Worm (Caenorhabditis elegans) whole organism, L1 larva: ENCODE results near the gene sip-1.
A peak's percentile ranks its signal among the peaks of the same experiment; 100 is the strongest.

Experiments used
- C16A3.4 ChIP-seq: fragments of 150-350 bp; optimal IDR thresholded peaks from 2 replicates; lab custom pipeline; 2014; ENCODE audit warnings: missing biosample characterization, missing genetic modification characterization
- C34B4.2 ChIP-seq: sonication (generic microtip); optimal IDR thresholded peaks from 2 replicates; lab custom pipeline; 2017; ENCODE audit warnings: mild to moderate bottlenecking, missing genetic modification characterization, missing compliant biosample characterization
- aly-2 ChIP-seq: fragments of 150-350 bp; optimal IDR thresholded peaks from 2 replicates; lab custom pipeline; 2014; ENCODE audit warnings: missing biosample characterization, missing genetic modification characterization
- blmp-1 ChIP-seq: fragments of 150-350 bp; optimal IDR thresholded peaks from 2 replicates; lab custom pipeline; 2014; ENCODE audit warnings: missing biosample characterization, missing genetic modification characterization
- ceh-8 ChIP-seq: fragments of 200-800 bp; sonication (Bioruptor generic); optimal IDR thresholded peaks from 2 replicates; lab custom pipeline; 2018; ENCODE audit warnings: mild to moderate bottlenecking, missing genetic modification characterization, moderate library complexity, missing compliant biosample characterization
- dpl-1 ChIP-seq, 3 experiments: fragments of 150-350 bp in 2 of 3; sonication (generic microtip) in 1 of 3; optimal IDR thresholded peaks; 2 replicates each; lab custom pipeline; 2014 to 2017; ENCODE audit warnings: missing biosample characterization in 3 of 3, missing genetic modification characterization in 3 of 3, missing genetic modification reagents in 3 of 3
- efl-1 ChIP-seq, 4 experiments: fragments of 150-350 bp; optimal IDR thresholded peaks in 3 of 4; peaks in 1 of 4; 1 replicate in 1 of 4; 2 replicates in 3 of 4; lab custom pipeline; 2014; ENCODE audit warnings: missing biosample characterization in 2 of 4, missing genetic modification characterization in 2 of 4, missing genetic modification reagents in 2 of 4
- elt-2 ChIP-seq: sonication (generic microtip); optimal IDR thresholded peaks from 2 replicates; lab custom pipeline; 2016; ENCODE audit warnings: missing genetic modification characterization, mild to moderate bottlenecking, inconsistent platforms, missing compliant biosample characterization, missing genetic modification reagents
- elt-3 ChIP-seq, 6 experiments: fragments of 150-350 bp in 1 of 6; sonication (generic microtip); optimal IDR thresholded peaks; 2 replicates each; lab custom pipeline; 2017 to 2018; ENCODE audit warnings: missing biosample characterization in 6 of 6, missing genetic modification characterization in 6 of 6, inconsistent platforms in 1 of 6
- ets-5 ChIP-seq: fragments of 200-800 bp; sonication (Bioruptor generic); IDR thresholded peaks from 2 replicates; pipeline ENCODE4 v1.3.6; 2022; ENCODE audit warnings: missing genetic modification characterization, missing compliant biosample characterization
- fkh-10 ChIP-seq: sonication (generic microtip); optimal IDR thresholded peaks from 2 replicates; lab custom pipeline; 2017; ENCODE audit warnings: missing biosample characterization, missing genetic modification reagents, missing genetic modification characterization
- fos-1 ChIP-seq: fragments of 150-350 bp; optimal IDR thresholded peaks from 2 replicates; lab custom pipeline; 2014; ENCODE audit warnings: missing biosample characterization, missing genetic modification characterization
- hlh-17 ChIP-seq: fragments of 200-800 bp; sonication (Bioruptor generic); optimal IDR thresholded peaks from 2 replicates; lab custom pipeline; 2018; ENCODE audit warnings: missing genetic modification characterization, mild to moderate bottlenecking, missing compliant biosample characterization, moderate library complexity, borderline replicate concordance
- hlh-4 ChIP-seq: sonication (generic microtip); optimal IDR thresholded peaks from 2 replicates; lab custom pipeline; 2016; ENCODE audit warnings: mild to moderate bottlenecking, missing genetic modification characterization, missing compliant biosample characterization
- jun-1 ChIP-seq: fragments of 150-350 bp; optimal IDR thresholded peaks from 2 replicates; lab custom pipeline; 2014; ENCODE audit warnings: missing biosample characterization, missing genetic modification reagents, missing genetic modification characterization
- lin-13 ChIP-seq: fragments of 150-350 bp; optimal IDR thresholded peaks from 2 replicates; lab custom pipeline; 2014; ENCODE audit warnings: missing biosample characterization, missing genetic modification reagents, missing genetic modification characterization
- lin-14 ChIP-seq: fragments of 200-800 bp; sonication (Bioruptor generic); optimal IDR thresholded peaks from 2 replicates; lab custom pipeline; 2018; ENCODE audit warnings: mild to moderate bottlenecking, missing genetic modification characterization, moderate library complexity, missing compliant biosample characterization
- lin-15B ChIP-seq: fragments of 150-350 bp; sonication (generic microtip); optimal IDR thresholded peaks from 3 replicates; lab custom pipeline; 2014; ENCODE audit warnings: missing biosample characterization, missing genetic modification characterization
- lin-35 ChIP-seq, 2 experiments: fragments of 150-350 bp; optimal IDR thresholded peaks; 2 replicates each; lab custom pipeline; 2014; ENCODE audit warnings: missing biosample characterization in 2 of 2, missing genetic modification characterization in 2 of 2, missing genetic modification reagents in 2 of 2
- lir-3 ChIP-seq: sonication (generic microtip); optimal IDR thresholded peaks from 2 replicates; lab custom pipeline; 2016; ENCODE audit warnings: mild to moderate bottlenecking, missing genetic modification characterization, moderate library complexity, missing compliant biosample characterization; ENCODE audit not compliant: poor library complexity
- lsy-2 ChIP-seq, 2 experiments: fragments of 150-350 bp; optimal IDR thresholded peaks; 2 replicates each; lab custom pipeline; 2014; ENCODE audit warnings: missing biosample characterization in 2 of 2, missing genetic modification characterization in 2 of 2
- mdl-1 ChIP-seq, 2 experiments: fragments of 150-350 bp; optimal IDR thresholded peaks; 2 replicates each; lab custom pipeline; 2014 to 2017; ENCODE audit warnings: missing biosample characterization in 2 of 2, missing genetic modification characterization in 2 of 2, inconsistent platforms in 1 of 2
- mep-1 ChIP-seq: fragments of 150-350 bp; optimal IDR thresholded peaks from 2 replicates; lab custom pipeline; 2014; ENCODE audit warnings: missing biosample characterization, missing genetic modification characterization
- nhr-19 ChIP-seq: fragments of 200-800 bp; sonication (Bioruptor generic); conservative IDR thresholded peaks from 2 replicates; pipeline ENCODE4 v1.3.6; 2022; ENCODE audit warnings: missing genetic modification characterization, missing compliant biosample characterization
- nhr-20 ChIP-seq: sonication (generic microtip); optimal IDR thresholded peaks from 2 replicates; lab custom pipeline; 2016; ENCODE audit warnings: mild to moderate bottlenecking, missing genetic modification characterization, missing compliant biosample characterization
- nhr-47 ChIP-seq: sonication (generic microtip); optimal IDR thresholded peaks from 2 replicates; lab custom pipeline; 2016; ENCODE audit warnings: mild to moderate bottlenecking, missing genetic modification characterization, moderate library complexity, missing compliant biosample characterization
- nhr-71 ChIP-seq: sonication (generic microtip); optimal IDR thresholded peaks from 2 replicates; lab custom pipeline; 2016; ENCODE audit warnings: mild to moderate bottlenecking, missing genetic modification characterization, moderate library complexity, missing compliant biosample characterization
- nhr-76 ChIP-seq: sonication (generic microtip); optimal IDR thresholded peaks from 2 replicates; lab custom pipeline; 2017; ENCODE audit warnings: missing biosample characterization, missing genetic modification characterization
- nhr-84 ChIP-seq: sonication (generic microtip); optimal IDR thresholded peaks from 2 replicates; lab custom pipeline; 2017; ENCODE audit warnings: missing biosample characterization, missing genetic modification characterization
- nhr-85 ChIP-seq: sonication (generic microtip); peaks from one replicate; lab custom pipeline; 2016; ENCODE audit warnings: missing genetic modification characterization, inconsistent platforms, missing compliant biosample characterization
- nhr-90 ChIP-seq: sonication (generic microtip); optimal IDR thresholded peaks from 2 replicates; lab custom pipeline; 2016; ENCODE audit warnings: mild to moderate bottlenecking, missing genetic modification characterization, missing compliant biosample characterization; ENCODE audit not compliant: poor library complexity
- pax-3 ChIP-seq: fragments of 200-800 bp; sonication (Bioruptor generic); optimal IDR thresholded peaks from 2 replicates; lab custom pipeline; 2018; ENCODE audit warnings: mild to moderate bottlenecking, missing genetic modification characterization, moderate library complexity, missing compliant biosample characterization
- rnt-1 ChIP-seq: sonication (generic microtip); optimal IDR thresholded peaks from 2 replicates; lab custom pipeline; 2016; ENCODE audit warnings: mild to moderate bottlenecking, missing genetic modification characterization, moderate library complexity, missing compliant biosample characterization
- skn-1 ChIP-seq: fragments of 150-350 bp; optimal IDR thresholded peaks from 2 replicates; lab custom pipeline; 2014; ENCODE audit warnings: missing biosample characterization, missing genetic modification characterization
- snpc-4 ChIP-seq: fragments of 150-350 bp; optimal IDR thresholded peaks from 2 replicates; lab custom pipeline; 2014; ENCODE audit warnings: missing biosample characterization, missing genetic modification characterization
- snu-23 ChIP-seq: sonication (generic microtip); optimal IDR thresholded peaks from 2 replicates; lab custom pipeline; 2016; ENCODE audit warnings: missing genetic modification characterization, missing compliant biosample characterization
- sup-37 ChIP-seq: fragments of 200-800 bp; sonication (Bioruptor generic); optimal IDR thresholded peaks from 2 replicates; lab custom pipeline; 2018; ENCODE audit warnings: mild to moderate bottlenecking, missing genetic modification characterization, missing compliant biosample characterization
- tbx-2 ChIP-seq: sonication (generic microtip); optimal IDR thresholded peaks from 2 replicates; lab custom pipeline; 2016; ENCODE audit warnings: missing genetic modification characterization, missing compliant biosample characterization
- tlp-1 ChIP-seq: fragments of 150-350 bp; optimal IDR thresholded peaks from 2 replicates; lab custom pipeline; 2014; ENCODE audit warnings: missing biosample characterization, missing genetic modification characterization
- unc-130 ChIP-seq: fragments of 150-350 bp; optimal IDR thresholded peaks from 2 replicates; lab custom pipeline; 2017; ENCODE audit warnings: missing biosample characterization, missing genetic modification characterization, inconsistent platforms
- unc-62 ChIP-seq: fragments of 150-350 bp; optimal IDR thresholded peaks from 2 replicates; lab custom pipeline; 2014; ENCODE audit warnings: missing biosample characterization, missing genetic modification reagents, missing genetic modification characterization
- vab-15 ChIP-seq: sonication (generic microtip); optimal IDR thresholded peaks from 2 replicates; lab custom pipeline; 2017; ENCODE audit warnings: missing genotype, mild to moderate bottlenecking, missing genetic modification characterization, missing compliant biosample characterization
- xbp-1 ChIP-seq: sonication (generic microtip); optimal IDR thresholded peaks from 2 replicates; lab custom pipeline; 2016; ENCODE audit warnings: missing genetic modification characterization, missing compliant biosample characterization
- zag-1 ChIP-seq: fragments of 150-350 bp; optimal IDR thresholded peaks from 2 replicates; lab custom pipeline; 2014; ENCODE audit warnings: missing biosample characterization, missing genetic modification characterization
- ztf-11 ChIP-seq, 2 experiments: sonication (generic microtip); optimal IDR thresholded peaks; 2 replicates each; lab custom pipeline; 2016 to 2017; ENCODE audit warnings: missing genetic modification characterization in 2 of 2, missing biosample characterization in 1 of 2, missing compliant biosample characterization in 1 of 2

The sip-1 gene

ce11 chrIII:10463653-10464052 lies 42.9 kb downstream of the sip-1 start:
- TF ChIP-seq lsy-2 (tag; optimal IDR thresholded peaks at IDR 0.05; lab: Kevin White, UChicago), result peak in 1 of 2 experiments; percentile 43
- no peak for TF ChIP-seq unc-62 (GFP tag; lab: Kevin White, UChicago)
- peak; percentile 32 for TF ChIP-seq rnt-1 (tag; lab: Kevin White, UChicago)
- TF ChIP-seq nhr-90, result peak; percentile 27
- peak in 1 of 2 experiments; percentile 31 for TF ChIP-seq mdl-1 (tag; optimal IDR thresholded peaks at IDR 0.05; lab: Kevin White, UChicago)
- TF ChIP-seq C16A3.4 (tag; lab: Kevin White, UChicago), result peak; percentile 9
- no peak for TF ChIP-seq ets-5
- TF ChIP-seq dpl-1 (GFP tag; optimal IDR thresholded peaks at IDR 0.05; lab: Kevin White, UChicago), result peak in 1 of 3 experiments; percentile 23
- peak; percentile 3 to 12 for TF ChIP-seq efl-1 (optimal IDR thresholded peaks at IDR 0.05; lab: Kevin White, UChicago)
- peak in 1 of 2 experiments; percentile 89 for TF ChIP-seq efl-1 (GFP tag; optimal IDR thresholded peaks at IDR 0.05 in 1 of 2; lab: Kevin White, UChicago)
- peak in 2 of 6 experiments; percentile 0 to 72 for TF ChIP-seq elt-3 (tag; optimal IDR thresholded peaks at IDR 0.05; lab: Kevin White, UChicago)
- no peak for TF ChIP-seq fkh-10 (GFP tag; lab: Kevin White, UChicago)
- TF ChIP-seq ceh-8, result no peak
- no peak for TF ChIP-seq nhr-19 (GFP tag; lab: Robert Waterston, UW)
- peak; percentile 69 for TF ChIP-seq lin-14 (GFP tag; lab: Kevin White, UChicago)
- TF ChIP-seq lin-35 (GFP tag; optimal IDR thresholded peaks at IDR 0.05; lab: Kevin White, UChicago), result peak in 1 of 2 experiments; percentile 70
- no peak for TF ChIP-seq nhr-47
- peak; percentile 69 for TF ChIP-seq skn-1
- no peak for TF ChIP-seq lin-13 (GFP tag; lab: Kevin White, UChicago)
- TF ChIP-seq snu-23 (GFP tag; lab: Kevin White, UChicago), result peak; percentile 60
- peak; percentile 17 for TF ChIP-seq nhr-20 (tag; lab: Kevin White, UChicago)
- TF ChIP-seq blmp-1 (tag; lab: Kevin White, UChicago), result peak; percentile 91
- TF ChIP-seq mep-1 (tag; lab: Kevin White, UChicago), result peak; percentile 55
- peak; percentile 28 for TF ChIP-seq nhr-71 (tag; lab: Kevin White, UChicago)

ce11 chrIII:10462935-10463548 lies 43.6 kb downstream of the sip-1 start:
- no peak for TF ChIP-seq efl-1 (optimal IDR thresholded peaks at IDR 0.05; lab: Kevin White, UChicago)
- peak in 1 of 2 experiments; percentile 68 for TF ChIP-seq efl-1 (GFP tag; optimal IDR thresholded peaks at IDR 0.05 in 1 of 2; lab: Kevin White, UChicago)
- TF ChIP-seq elt-2 (tag; lab: Kevin White, UChicago), result no peak
- peak; percentile 71 for TF ChIP-seq blmp-1 (tag; lab: Kevin White, UChicago)

DNA sequence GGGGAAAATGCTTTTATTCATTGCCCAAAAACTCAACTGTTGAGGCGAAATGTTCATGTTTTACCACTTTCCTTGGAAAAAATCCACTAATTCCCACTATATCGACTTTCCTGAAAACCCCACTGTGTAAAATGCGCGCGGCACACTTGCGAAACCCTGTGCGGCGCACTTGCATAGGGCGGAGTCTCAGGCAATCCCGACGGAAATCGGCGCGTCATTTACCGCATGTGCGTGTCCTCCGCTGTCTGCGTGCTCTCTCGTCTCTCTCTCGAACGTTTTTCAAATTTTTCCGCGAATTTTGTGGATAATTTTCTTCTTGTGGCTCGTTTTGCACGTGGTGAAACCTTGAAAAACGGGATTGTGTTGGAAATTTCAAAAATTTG lies 45.4 kb downstream of the sip-1 start, which contains the start of gene atx-2:
Gene atx-2 (plus strand): TSS at position 226 of the 383 bp plus-strand sequence.
- no peak for TF ChIP-seq zag-1
- TF ChIP-seq lin-13 (GFP tag; lab: Kevin White, UChicago), result peak; percentile 75
- peak; percentile 77 for TF ChIP-seq nhr-85
- peak; percentile 71 for TF ChIP-seq xbp-1 (tag; lab: Kevin White, UChicago)
- TF ChIP-seq mdl-1 (tag; optimal IDR thresholded peaks at IDR 0.05; lab: Kevin White, UChicago), result peak in 1 of 2 experiments; percentile 41
- TF ChIP-seq sup-37 (GFP tag; lab: Kevin White, UChicago), result no peak
- TF ChIP-seq tbx-2 (tag; lab: Kevin White, UChicago), result peak; percentile 63
- TF ChIP-seq nhr-90, result peak; percentile 70
- no peak for TF ChIP-seq fos-1 (tag; lab: Kevin White, UChicago)
- peak; percentile 62 for TF ChIP-seq mep-1 (tag; lab: Kevin White, UChicago)
- TF ChIP-seq jun-1 (tag; lab: Kevin White, UChicago), result peak; percentile 70
- no peak for TF ChIP-seq hlh-17 (GFP tag; lab: Kevin White, UChicago)
- no peak for TF ChIP-seq vab-15 (tag; lab: Kevin White, UChicago)
- peak; percentile 44 for TF ChIP-seq nhr-76 (tag; lab: Kevin White, UChicago)
- TF ChIP-seq C16A3.4 (tag; lab: Kevin White, UChicago), result peak; percentile 67
- peak; percentile 76 for TF ChIP-seq fkh-10 (GFP tag; lab: Kevin White, UChicago)
- no peak for TF ChIP-seq tlp-1 (tag; lab: Kevin White, UChicago)
- TF ChIP-seq unc-130 (tag; lab: Kevin White, UChicago), result peak; percentile 65
- TF ChIP-seq lir-3 (tag; lab: Kevin White, UChicago), result peak; percentile 76
- no peak for TF ChIP-seq pax-3
- peak; percentile 33 for TF ChIP-seq blmp-1 (tag; lab: Kevin White, UChicago)
- peak in 1 of 2 experiments; percentile 73 for TF ChIP-seq ztf-11 (tag; optimal IDR thresholded peaks at IDR 0.05; lab: Kevin White, UChicago)
- peak; percentile 69 for TF ChIP-seq snpc-4
- TF ChIP-seq lin-15B (tag; lab: Kevin White, UChicago), result peak; percentile 41
- TF ChIP-seq C34B4.2, result peak; percentile 9
- TF ChIP-seq elt-2 (tag; lab: Kevin White, UChicago), result no peak
- no peak for TF ChIP-seq aly-2
- TF ChIP-seq hlh-4, result no peak
- no peak for TF ChIP-seq unc-62 (GFP tag; lab: Kevin White, UChicago)
- TF ChIP-seq ceh-8, result peak; percentile 37
- TF ChIP-seq nhr-84 (tag; lab: Kevin White, UChicago), result no peak
